Fruit fly (Drosophila melanogaster): Measurements from ENCODE around the gene obst-E.

DNA sequence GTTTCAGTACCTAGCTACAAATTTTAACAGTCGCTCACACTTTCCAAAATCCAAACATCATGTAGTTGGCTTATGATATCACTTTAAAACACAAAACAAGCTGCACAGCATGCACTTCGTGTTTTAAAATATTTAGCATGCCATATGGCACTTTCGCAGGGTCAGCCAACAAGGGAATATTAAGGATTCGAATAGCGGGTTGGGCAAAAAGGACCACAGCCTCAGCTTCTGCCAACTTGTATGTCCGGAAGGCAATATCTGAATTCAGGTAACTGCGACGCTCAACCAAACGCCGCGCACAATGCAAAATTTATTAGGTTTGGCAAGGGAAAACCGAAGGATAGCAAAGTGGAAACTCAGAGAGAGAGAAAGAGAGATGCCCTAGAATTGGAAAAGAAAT is 23.3 kb upstream of the obst-E start:
- TF ChIP-seq CG30020 (tag; optimal IDR thresholded peaks at IDR 0.05) (no peak), sens-2 (GFP tag; IDR thresholded peaks at IDR 0.05) (no peak), Max (GFP tag; optimal IDR thresholded peaks at IDR 0.05) (no peak), az2 (GFP tag; optimal IDR thresholded peaks at IDR 0.05) (no peak), nau (GFP tag; optimal IDR thresholded peaks at IDR 0.05) (no peak), ftz-f1 (GFP tag; optimal IDR thresholded peaks at IDR 0.05) (no peak)

Measured in whole organism, embryonic.